Fruit fly (Drosophila melanogaster) whole organism, embryonic: ENCODE results near the gene Ppm1.

Source experiments
- Bteb2 ChIP-seq: fragments of 200-800 bp; sonication (Bioruptor generic); optimal IDR thresholded peaks from 2 replicates; lab custom pipeline; 2016; ENCODE audit warnings: missing biosample characterization, missing genetic modification characterization
- CG11085 ChIP-seq: fragments of 200-800 bp; sonication (Bioruptor generic); IDR thresholded peaks from 2 replicates; pipeline ENCODE4 v1.3.6; 2022; ENCODE audit warnings: missing biosample characterization, missing genetic modification characterization
- CG11723 ChIP-seq: fragments of 200-800 bp; sonication (Bioruptor generic); optimal IDR thresholded peaks from 2 replicates; lab custom pipeline; 2017; ENCODE audit warnings: missing biosample characterization, mild to moderate bottlenecking, missing genetic modification characterization
- CG12155 ChIP-seq: fragments of 200-800 bp; sonication (Bioruptor generic); optimal IDR thresholded peaks from 3 replicates; lab custom pipeline; 2016; ENCODE audit warnings: missing biosample characterization, missing genetic modification characterization
- CG13296 ChIP-seq: fragments of 200-800 bp; sonication (Bioruptor generic); optimal IDR thresholded peaks from 3 replicates; lab custom pipeline; 2018; ENCODE audit warnings: missing biosample characterization, mild to moderate bottlenecking, missing genetic modification characterization
- CG14014 ChIP-seq: fragments of 200-800 bp; sonication (Bioruptor generic); IDR thresholded peaks from 2 replicates; pipeline ENCODE4 v1.3.6; 2022; ENCODE audit warnings: missing biosample characterization, missing genetic modification characterization
- CG14667 ChIP-seq: fragments of 200-800 bp; sonication (Bioruptor generic); IDR thresholded peaks from 2 replicates; pipeline ENCODE4 v1.3.6; 2022; ENCODE audit warnings: missing biosample characterization, missing genetic modification characterization
- CG14965 ChIP-seq: fragments of 200-800 bp; sonication (Bioruptor generic); optimal IDR thresholded peaks from 2 replicates; lab custom pipeline; 2016; ENCODE audit warnings: missing biosample characterization, missing genetic modification characterization, borderline replicate concordance
- CG17359 ChIP-seq: fragments of 200-800 bp; sonication (Bioruptor generic); optimal IDR thresholded peaks from 3 replicates; lab custom pipeline; 2018; ENCODE audit warnings: missing biosample characterization, mild to moderate bottlenecking, missing genetic modification characterization, moderate library complexity
- CG17385 ChIP-seq: fragments of 200-800 bp; sonication (Bioruptor generic); optimal IDR thresholded peaks from 3 replicates; lab custom pipeline; 2018; ENCODE audit warnings: missing biosample characterization, mild to moderate bottlenecking, missing genetic modification characterization
- CG17802 ChIP-seq: fragments of 200-800 bp; sonication (Bioruptor generic); optimal IDR thresholded peaks from 2 replicates; lab custom pipeline; 2018; ENCODE audit warnings: missing biosample characterization, mild to moderate bottlenecking, missing genetic modification characterization, moderate library complexity
- CG1792 ChIP-seq: fragments of 200-800 bp; sonication (Bioruptor generic); optimal IDR thresholded peaks from 2 replicates; lab custom pipeline; 2016; ENCODE audit warnings: missing biosample characterization, missing genetic modification characterization
- CG18476 ChIP-seq: fragments of 200-800 bp; sonication (Bioruptor generic); optimal IDR thresholded peaks from 2 replicates; lab custom pipeline; 2016; ENCODE audit warnings: missing biosample characterization, mild to moderate bottlenecking, missing genetic modification characterization
- CG18619 ChIP-seq: fragments of 200-800 bp; sonication (Bioruptor generic); optimal IDR thresholded peaks from 3 replicates; lab custom pipeline; 2017; ENCODE audit warnings: missing biosample characterization, mild to moderate bottlenecking, missing genetic modification characterization
- CG3281 ChIP-seq: fragments of 200-800 bp; sonication (Bioruptor generic); optimal IDR thresholded peaks from 3 replicates; lab custom pipeline; 2017; ENCODE audit warnings: missing biosample characterization, mild to moderate bottlenecking, missing genetic modification characterization
- CG3847 ChIP-seq: fragments of 200-800 bp; sonication (Bioruptor generic); IDR thresholded peaks from 2 replicates; pipeline ENCODE4 v1.3.6; 2022; ENCODE audit warnings: missing biosample characterization, missing genetic modification characterization
- CG4282 ChIP-seq: fragments of 200-800 bp; sonication (Bioruptor generic); optimal IDR thresholded peaks from 2 replicates; lab custom pipeline; 2016; ENCODE audit warnings: missing biosample characterization, missing genetic modification characterization
- CG6175 ChIP-seq: fragments of 200-800 bp; sonication (Bioruptor generic); IDR thresholded peaks from 3 replicates; pipeline ENCODE4 v1.3.6; 2022; ENCODE audit warnings: missing biosample characterization, missing genetic modification characterization
- CG6254 ChIP-seq: fragments of 200-800 bp; sonication (Bioruptor generic); optimal IDR thresholded peaks from 3 replicates; lab custom pipeline; 2017; ENCODE audit warnings: mild to moderate bottlenecking, missing biosample characterization, missing genetic modification reagents, missing genetic modification characterization
- CG6272 ChIP-seq: fragments of 200-800 bp; sonication (Bioruptor generic); IDR thresholded peaks from 2 replicates; pipeline ENCODE4 v1.3.6; 2022; ENCODE audit warnings: missing biosample characterization, missing genetic modification characterization
- CG6854 ChIP-seq: fragments of 200-800 bp; sonication (Bioruptor generic); optimal IDR thresholded peaks from 3 replicates; lab custom pipeline; 2017; ENCODE audit warnings: missing biosample characterization, mild to moderate bottlenecking, missing genetic modification characterization
- CG7839 ChIP-seq: fragments of 200-800 bp; sonication (Bioruptor generic); optimal IDR thresholded peaks from 3 replicates; lab custom pipeline; 2018; ENCODE audit warnings: missing biosample characterization, mild to moderate bottlenecking, missing genetic modification characterization, moderate library complexity
- CG8944 ChIP-seq: fragments of 200-800 bp; sonication (Bioruptor generic); optimal IDR thresholded peaks from 3 replicates; lab custom pipeline; 2016; ENCODE audit warnings: missing biosample characterization, missing genetic modification characterization
- CG9215 ChIP-seq: fragments of 200-800 bp; sonication (Bioruptor generic); IDR thresholded peaks from 2 replicates; pipeline ENCODE4 v1.3.6; 2022; ENCODE audit warnings: missing biosample characterization, missing genetic modification characterization
- D19A ChIP-seq: fragments of 200-800 bp; optimal IDR thresholded peaks from 3 replicates; lab custom pipeline; 2019; ENCODE audit warnings: missing biosample characterization, mild to moderate bottlenecking, missing genetic modification characterization, moderate library complexity
- Dll ChIP-seq: fragments of 200-800 bp; sonication (Bioruptor generic); IDR thresholded peaks from 4 replicates; pipeline ENCODE4 v1.3.6; 2022; ENCODE audit warnings: missing biosample characterization, missing genetic modification characterization; ENCODE audit not compliant: partially characterized antibody
- Eip74EF ChIP-seq, 2 experiments: fragments of 200-800 bp in 1 of 2; fragments of >200 bp in 1 of 2; sonication (Bioruptor generic) in 1 of 2; optimal IDR thresholded peaks; 2 replicates each; lab custom pipeline; 2017 to 2019; ENCODE audit warnings: missing biosample characterization in 2 of 2, missing genetic modification characterization in 2 of 2, mild to moderate bottlenecking in 1 of 2, moderate library complexity in 1 of 2
- Gug ChIP-seq: fragments of 200-800 bp; sonication (Bioruptor generic); IDR thresholded peaks from 4 replicates; pipeline ENCODE4 v1.3.6; 2022; ENCODE audit warnings: missing biosample characterization, missing genetic modification characterization
- Hmx ChIP-seq: fragments of 200-800 bp; sonication (Bioruptor generic); optimal IDR thresholded peaks from 2 replicates; lab custom pipeline; 2016; ENCODE audit warnings: missing biosample characterization, missing genetic modification characterization
- NfI ChIP-seq: fragments of 200-800 bp; sonication (Bioruptor generic); optimal IDR thresholded peaks from 3 replicates; lab custom pipeline; 2018; ENCODE audit warnings: missing biosample characterization, mild to moderate bottlenecking, missing genetic modification characterization, moderate library complexity
- Six4 ChIP-seq: fragments of 200-800 bp; sonication (Bioruptor generic); optimal IDR thresholded peaks from 2 replicates; lab custom pipeline; 2016; ENCODE audit warnings: missing biosample characterization, missing genetic modification characterization
- Sry-β ChIP-seq: fragments of 200-800 bp; sonication (Bioruptor generic); optimal IDR thresholded peaks from 2 replicates; lab custom pipeline; 2018; ENCODE audit warnings: missing biosample characterization, mild to moderate bottlenecking, missing genetic modification characterization, moderate library complexity
- amos ChIP-seq: fragments of 200-800 bp; sonication (Bioruptor generic); IDR thresholded peaks from 2 replicates; pipeline ENCODE4 v1.3.6; 2022; ENCODE audit warnings: missing biosample characterization, missing genetic modification characterization; ENCODE audit not compliant: partially characterized antibody
- btn ChIP-seq: fragments of 200-800 bp; sonication (Bioruptor generic); optimal IDR thresholded peaks from 2 replicates; lab custom pipeline; 2016; ENCODE audit warnings: missing biosample characterization, missing genetic modification characterization
- croc ChIP-seq: fragments of 200-800 bp; sonication (Bioruptor generic); conservative IDR thresholded peaks from 3 replicates; pipeline ENCODE4 v1.3.6; 2022; ENCODE audit warnings: missing biosample characterization, missing genetic modification characterization
- ems ChIP-seq: fragments of 200-800 bp; sonication (Bioruptor generic); optimal IDR thresholded peaks from 3 replicates; lab custom pipeline; 2016; ENCODE audit warnings: missing biosample characterization, missing genetic modification characterization
- ewg ChIP-seq: fragments of 200-800 bp; sonication (Bioruptor generic); optimal IDR thresholded peaks from 3 replicates; lab custom pipeline; 2017; ENCODE audit warnings: mild to moderate bottlenecking, missing biosample characterization, missing genetic modification reagents, missing genetic modification characterization
- gt ChIP-seq: fragments of 200-800 bp; sonication (Bioruptor generic); IDR thresholded peaks from 2 replicates; pipeline ENCODE4 v1.3.6; 2022; ENCODE audit warnings: missing biosample characterization, missing genetic modification characterization
- kay ChIP-seq: fragments of 200-800 bp; sonication (Bioruptor generic); optimal IDR thresholded peaks from 2 replicates; lab custom pipeline; 2016; ENCODE audit warnings: missing biosample characterization, missing genetic modification characterization
- lola ChIP-seq, 3 experiments: fragments of >200 bp in 2 of 3; fragments of 200-800 bp in 1 of 3; sonication (Bioruptor generic) in 1 of 3; optimal IDR thresholded peaks; 2 replicates each; lab custom pipeline; 2017 to 2019; ENCODE audit warnings: missing biosample characterization in 3 of 3, missing genetic modification characterization in 3 of 3, mild to moderate bottlenecking in 1 of 3, moderate library complexity in 1 of 3
- maf-S ChIP-seq: fragments of 200-800 bp; sonication (Bioruptor generic); optimal IDR thresholded peaks from 2 replicates; lab custom pipeline; 2016; ENCODE audit warnings: missing biosample characterization, missing genetic modification characterization
- onecut ChIP-seq: fragments of 200-800 bp; sonication (Bioruptor generic); IDR thresholded peaks from 2 replicates; pipeline ENCODE4 v1.3.6; 2022; ENCODE audit warnings: missing biosample characterization, missing genetic modification characterization
- p53 ChIP-seq: fragments of 200-800 bp; sonication (Bioruptor generic); optimal IDR thresholded peaks from 2 replicates; lab custom pipeline; 2016; ENCODE audit warnings: missing biosample characterization, missing genetic modification characterization
- sc ChIP-seq, 3 experiments: fragments of >200 bp in 2 of 3; fragments of 200-800 bp in 1 of 3; sonication (Bioruptor generic) in 1 of 3; optimal IDR thresholded peaks; 2 replicates in 2 of 3; 3 replicates in 1 of 3; lab custom pipeline; 2017; ENCODE audit warnings: mild to moderate bottlenecking in 1 of 3, missing biosample characterization in 1 of 3, missing genetic modification characterization in 1 of 3, missing genetic modification reagents in 1 of 3
- schlank ChIP-seq: fragments of 200-800 bp; sonication (Bioruptor generic); optimal IDR thresholded peaks from 2 replicates; lab custom pipeline; 2018; ENCODE audit warnings: missing biosample characterization, mild to moderate bottlenecking, missing genetic modification characterization
- so ChIP-seq: fragments of 200-800 bp; sonication (Bioruptor generic); IDR thresholded peaks from 3 replicates; pipeline ENCODE4 v1.3.6; 2022; ENCODE audit warnings: missing biosample characterization, missing genetic modification characterization
- ssp ChIP-seq: fragments of 200-800 bp; sonication (Bioruptor generic); IDR thresholded peaks from 2 replicates; pipeline ENCODE4 v1.3.6; 2022; ENCODE audit warnings: missing biosample characterization, missing genetic modification characterization
- tio ChIP-seq: fragments of 200-800 bp; sonication (Bioruptor generic); optimal IDR thresholded peaks from 2 replicates; lab custom pipeline; 2017; ENCODE audit warnings: missing biosample characterization, missing genetic modification characterization, inconsistent platforms
- usp ChIP-seq: fragments of >200 bp; optimal IDR thresholded peaks from 2 replicates; lab custom pipeline; 2017; ENCODE audit warnings: missing biosample characterization, missing genetic modification characterization

The Ppm1 gene

dm6 chr3L:615425-616046, 34.4 kb downstream of the Ppm1 start (continued):
- TF ChIP-seq CG6272 (GFP tag; lab: Robert Waterston, UW), result peak; percentile 79
- TF ChIP-seq Eip74EF (GFP tag; optimal IDR thresholded peaks at IDR 0.05; lab: Kevin White, UChicago), result peak in 1 of 2 experiments; percentile 77
- TF ChIP-seq maf-S (GFP tag; lab: Kevin White, UChicago), result peak; percentile 88
- TF ChIP-seq CG3281 (GFP tag; lab: Kevin White, UChicago), result peak; percentile 77
- TF ChIP-seq CG17359 (tag; lab: Kevin White, UChicago), result peak; percentile 94
- TF ChIP-seq ems (GFP tag; lab: Kevin White, UChicago), result peak; percentile 59
- no peak for TF ChIP-seq sc (optimal IDR thresholded peaks at IDR 0.05; lab: Kevin White, UChicago)
- TF ChIP-seq sc (GFP tag; optimal IDR thresholded peaks at IDR 0.05; lab: Kevin White, UChicago), result peak; percentile 82
- TF ChIP-seq lola (GFP tag; optimal IDR thresholded peaks at IDR 0.05; lab: Kevin White, UChicago), result peak in 1 of 3 experiments; percentile 87
- TF ChIP-seq Bteb2 (GFP tag; lab: Kevin White, UChicago), result peak; percentile 86
- TF ChIP-seq CG13296 (GFP tag; lab: Kevin White, UChicago), result peak; percentile 77
- TF ChIP-seq btn (GFP tag; lab: Kevin White, UChicago), result peak; percentile 83
- TF ChIP-seq CG9215 (GFP tag; lab: Robert Waterston, UW), result peak; percentile 68
- peak; percentile 69 for TF ChIP-seq CG14667 (GFP tag; lab: Robert Waterston, UW)
- TF ChIP-seq croc (GFP tag; lab: Robert Waterston, UW), result peak; percentile 84
- TF ChIP-seq so (GFP tag; lab: Robert Waterston, UW), result peak; percentile 89
- no peak; the same call in 1 of the 2 replicates for TF ChIP-seq CG11085 (GFP tag; lab: Robert Waterston, UW)
- peak; percentile 80 for TF ChIP-seq CG18619 (GFP tag; lab: Kevin White, UChicago)
- TF ChIP-seq CG12155 (GFP tag; lab: Kevin White, UChicago), result peak; percentile 77
- TF ChIP-seq NfI (GFP tag; lab: Kevin White, UChicago), result peak; percentile 72
- no peak for TF ChIP-seq Dll (GFP tag; lab: Robert Waterston, UW)
- peak; percentile 89 for TF ChIP-seq CG7839
- peak; percentile 68 for TF ChIP-seq onecut
- peak; percentile 29 for TF ChIP-seq CG6854
- peak; percentile 29 for TF ChIP-seq Hmx (GFP tag; lab: Kevin White, UChicago)
- 0 out of 3 replicates have a peak, but pooled peaks have one; percentile 9 for TF ChIP-seq CG6175 (GFP tag; lab: Robert Waterston, UW)
- peak; percentile 69 for TF ChIP-seq kay (GFP tag; lab: Kevin White, UChicago)
- TF ChIP-seq ssp, result peak; percentile 77
- peak; percentile 33 for TF ChIP-seq p53
- peak; percentile 94 for TF ChIP-seq D19A (tag; lab: Kevin White, UChicago)
- no peak for TF ChIP-seq usp (GFP tag; lab: Kevin White, UChicago)
- peak; percentile 86 for TF ChIP-seq CG14014 (GFP tag; lab: Robert Waterston, UW)
- TF ChIP-seq CG6254 (GFP tag; lab: Kevin White, UChicago), result peak; percentile 85
- TF ChIP-seq CG14965 (GFP tag; lab: Kevin White, UChicago), result peak; percentile 45
- TF ChIP-seq CG18476 (GFP tag; lab: Kevin White, UChicago), result peak; percentile 87
- TF ChIP-seq Six4, result peak; percentile 74
- peak; percentile 51; the same call in 1 of the 2 replicates for TF ChIP-seq gt (GFP tag; lab: Robert Waterston, UW)
- peak; percentile 76 for TF ChIP-seq CG17385
- peak; percentile 63 for TF ChIP-seq Sry-β (GFP tag; lab: Kevin White, UChicago)
- peak; percentile 79 for TF ChIP-seq ewg
- no peak for TF ChIP-seq amos
- TF ChIP-seq CG11723 (GFP tag; lab: Kevin White, UChicago), result peak; percentile 81
- peak; percentile 66 for TF ChIP-seq CG3847 (GFP tag; lab: Robert Waterston, UW)
- peak; percentile 78 for TF ChIP-seq CG1792 (GFP tag; lab: Kevin White, UChicago)
- TF ChIP-seq CG4282 (GFP tag; lab: Kevin White, UChicago), result peak; percentile 26
- TF ChIP-seq tio (GFP tag; lab: Kevin White, UChicago), result peak; percentile 78
- peak; percentile 77 for TF ChIP-seq CG17802 (tag; lab: Kevin White, UChicago)
- peak; percentile 52; the same call in 2 of the 4 replicates for TF ChIP-seq Gug (GFP tag; lab: Robert Waterston, UW)
- TF ChIP-seq CG8944 (GFP tag; lab: Kevin White, UChicago), result peak; percentile 85
- no peak for TF ChIP-seq schlank (tag; lab: Kevin White, UChicago)
